Worm (Caenorhabditis elegans) whole organism, mixed stage, embryonic: ENCODE results near the gene cab-1.

Source experiments
- M03D4.4 ChIP-seq: sonication (generic microtip); optimal IDR thresholded peaks from 2 replicates; lab custom pipeline; 2017; ENCODE audit warnings: mild to moderate bottlenecking, missing genetic modification characterization, missing compliant biosample characterization
- bed-3 ChIP-seq: fragments of 200-800 bp; sonication (Bioruptor generic); optimal IDR thresholded peaks from 3 replicates; lab custom pipeline; 2018; ENCODE audit warnings: mild to moderate bottlenecking, missing genetic modification characterization, moderate library complexity, missing compliant biosample characterization
- blmp-1 ChIP-seq: fragments of 150-350 bp; optimal IDR thresholded peaks from 2 replicates; lab custom pipeline; 2014; ENCODE audit warnings: missing biosample characterization, missing genetic modification characterization
- ceh-39 ChIP-seq: fragments of 150-350 bp; optimal IDR thresholded peaks from 2 replicates; lab custom pipeline; 2014; ENCODE audit warnings: missing biosample characterization, missing genetic modification characterization
- ceh-43 ChIP-seq: fragments of 200-800 bp; sonication (Bioruptor generic); optimal IDR thresholded peaks from 2 replicates; lab custom pipeline; 2018; ENCODE audit warnings: mild to moderate bottlenecking, missing genetic modification characterization, moderate library complexity, missing compliant biosample characterization
- ceh-83 ChIP-seq: fragments of 200-800 bp; sonication (Bioruptor generic); optimal IDR thresholded peaks from 2 replicates; lab custom pipeline; 2018; ENCODE audit warnings: mild to moderate bottlenecking, missing genetic modification characterization, missing compliant biosample characterization
- ces-1 ChIP-seq: fragments of 150-350 bp; optimal IDR thresholded peaks from 2 replicates; lab custom pipeline; 2014; ENCODE audit warnings: missing biosample characterization, missing genetic modification reagents, missing genetic modification characterization
- cnd-1 ChIP-seq: fragments of 200-800 bp; sonication (Bioruptor generic); optimal IDR thresholded peaks from 2 replicates; lab custom pipeline; 2018; ENCODE audit warnings: mild to moderate bottlenecking, missing genetic modification characterization, missing compliant biosample characterization
- drap-1 ChIP-seq: fragments of 200-800 bp; sonication (Bioruptor generic); optimal IDR thresholded peaks from 3 replicates; lab custom pipeline; 2018; ENCODE audit warnings: mild to moderate bottlenecking, missing genetic modification characterization, missing compliant biosample characterization
- elt-1 ChIP-seq: sonication (generic microtip); optimal IDR thresholded peaks from 2 replicates; lab custom pipeline; 2017; ENCODE audit warnings: missing genetic modification characterization, mild to moderate bottlenecking, missing compliant biosample characterization, antibody characterized with exemption, moderate library complexity, borderline replicate concordance; ENCODE audit not compliant: insufficient read depth
- elt-3 ChIP-seq: fragments of 150-350 bp; optimal IDR thresholded peaks from 2 replicates; lab custom pipeline; 2014; ENCODE audit warnings: missing biosample characterization, missing genetic modification characterization
- flh-1 ChIP-seq: fragments of 200-800 bp; sonication (Bioruptor generic); optimal IDR thresholded peaks from 2 replicates; lab custom pipeline; 2018; ENCODE audit warnings: mild to moderate bottlenecking, missing genetic modification characterization, moderate library complexity, missing compliant biosample characterization
- ham-2 ChIP-seq: fragments of 200-800 bp; sonication (Bioruptor generic); optimal IDR thresholded peaks from 2 replicates; lab custom pipeline; 2018; ENCODE audit warnings: mild to moderate bottlenecking, missing genetic modification characterization, missing compliant biosample characterization
- hlh-1 ChIP-seq: fragments of 150-350 bp; optimal IDR thresholded peaks from 2 replicates; lab custom pipeline; 2014; ENCODE audit warnings: missing biosample characterization, missing genetic modification reagents, missing genetic modification characterization
- lin-13 ChIP-seq: fragments of 150-350 bp; optimal IDR thresholded peaks from 2 replicates; lab custom pipeline; 2014; ENCODE audit warnings: missing biosample characterization, missing genetic modification characterization
- lin-32 ChIP-seq: fragments of 200-800 bp; sonication (Bioruptor generic); optimal IDR thresholded peaks from 2 replicates; lab custom pipeline; 2018; ENCODE audit warnings: mild to moderate bottlenecking, missing genetic modification characterization, missing compliant biosample characterization
- lsy-2 ChIP-seq: fragments of 150-350 bp; optimal IDR thresholded peaks from 2 replicates; lab custom pipeline; 2014; ENCODE audit warnings: missing biosample characterization, missing genetic modification characterization
- mab-5 ChIP-seq: fragments of 150-350 bp; optimal IDR thresholded peaks from 2 replicates; lab custom pipeline; 2014; ENCODE audit warnings: missing biosample characterization, missing genetic modification characterization
- mep-1 ChIP-seq: fragments of 150-350 bp; optimal IDR thresholded peaks from 2 replicates; lab custom pipeline; 2017; ENCODE audit warnings: missing biosample characterization, missing genetic modification reagents, missing genetic modification characterization, inconsistent platforms
- mls-2 ChIP-seq: sonication (generic microtip); optimal IDR thresholded peaks from 2 replicates; lab custom pipeline; 2016; ENCODE audit warnings: mild to moderate bottlenecking, missing genetic modification characterization, moderate library complexity, missing compliant biosample characterization
- nhr-12 ChIP-seq: fragments of 150-350 bp; optimal IDR thresholded peaks from 2 replicates; lab custom pipeline; 2014; ENCODE audit warnings: missing biosample characterization, missing genetic modification characterization
- nhr-2 ChIP-seq: fragments of 150-350 bp; optimal IDR thresholded peaks from 2 replicates; lab custom pipeline; 2014; ENCODE audit warnings: missing biosample characterization, missing genetic modification characterization
- nhr-237 ChIP-seq: fragments of 150-350 bp; optimal IDR thresholded peaks from 2 replicates; lab custom pipeline; 2014; ENCODE audit warnings: missing biosample characterization, missing genetic modification characterization
- nhr-28 ChIP-seq: fragments of 150-350 bp; optimal IDR thresholded peaks from 2 replicates; lab custom pipeline; 2014; ENCODE audit warnings: missing biosample characterization, missing genetic modification characterization
- nhr-76 ChIP-seq: sonication (generic microtip); optimal IDR thresholded peaks from 2 replicates; lab custom pipeline; 2017; ENCODE audit warnings: missing biosample characterization, missing genetic modification characterization
- pha-4 ChIP-seq: fragments of 150-350 bp; optimal IDR thresholded peaks from 2 replicates; lab custom pipeline; 2018; ENCODE audit warnings: missing biosample characterization, missing genetic modification reagents, missing genetic modification characterization
- sem-2 ChIP-seq: fragments of 200-800 bp; sonication (Bioruptor generic); optimal IDR thresholded peaks from 2 replicates; lab custom pipeline; 2018; ENCODE audit warnings: mild to moderate bottlenecking, missing genetic modification characterization, missing compliant biosample characterization
- snpc-4 ChIP-seq: fragments of 150-350 bp; optimal IDR thresholded peaks from 2 replicates; lab custom pipeline; 2014; ENCODE audit warnings: missing biosample characterization, missing genetic modification characterization
- sptf-1 ChIP-seq: sonication (generic microtip); optimal IDR thresholded peaks from 2 replicates; lab custom pipeline; 2017; ENCODE audit warnings: mild to moderate bottlenecking, missing genetic modification characterization, moderate library complexity, missing compliant biosample characterization
- tbx-8 ChIP-seq: fragments of 200-800 bp; sonication (Bioruptor generic); optimal IDR thresholded peaks from 2 replicates; lab custom pipeline; 2018; ENCODE audit warnings: mild to moderate bottlenecking, missing genetic modification characterization, moderate library complexity, missing compliant biosample characterization
- unc-120 ChIP-seq: sonication (generic microtip); optimal IDR thresholded peaks from 2 replicates; lab custom pipeline; 2017; ENCODE audit warnings: missing genetic modification characterization, missing compliant biosample characterization; ENCODE audit not compliant: poor library complexity, severe bottlenecking
- unc-39 ChIP-seq: fragments of 150-350 bp; optimal IDR thresholded peaks from 2 replicates; lab custom pipeline; 2014; ENCODE audit warnings: missing biosample characterization, missing genetic modification characterization
- unc-62 ChIP-seq: fragments of 150-350 bp; optimal IDR thresholded peaks from 2 replicates; lab custom pipeline; 2014; ENCODE audit warnings: missing biosample characterization, missing genetic modification reagents, missing genetic modification characterization
- zip-8 ChIP-seq: fragments of 150-350 bp; optimal IDR thresholded peaks from 2 replicates; lab custom pipeline; 2014; ENCODE audit warnings: missing biosample characterization, missing genetic modification characterization
- ztf-11 ChIP-seq: fragments of 150-350 bp; optimal IDR thresholded peaks from 2 replicates; lab custom pipeline; 2014; ENCODE audit warnings: missing biosample characterization, missing genetic modification characterization

cab-1 gene

ce11 chrX:12182684-12183477 lies 29.8 kb downstream of the cab-1 start:
- TF ChIP-seq drap-1 (GFP tag; lab: Kevin White, UChicago) (no peak), snpc-4 (tag; lab: Kevin White, UChicago) (no peak), pha-4 (no peak), unc-120 (no peak), unc-62 (GFP tag; lab: Kevin White, UChicago) (no peak), nhr-237 (tag; lab: Kevin White, UChicago) (no peak), lin-13 (tag; lab: Kevin White, UChicago) (no peak), elt-3 (tag; lab: Kevin White, UChicago) (no peak), lin-32 (peak; percentile 99), tbx-8 (GFP tag; lab: Kevin White, UChicago) (no peak), mep-1 (tag; lab: Kevin White, UChicago) (no peak), nhr-76 (tag; lab: Kevin White, UChicago) (no peak), ceh-43 (GFP tag; lab: Kevin White, UChicago) (peak; percentile 35), ceh-83 (GFP tag; lab: Kevin White, UChicago) (peak; percentile 37), ztf-11 (tag; lab: Kevin White, UChicago) (no peak), ceh-39 (no peak), hlh-1 (peak; percentile 59), cnd-1 (tag; lab: Kevin White, UChicago) (peak; percentile 58), blmp-1 (tag; lab: Kevin White, UChicago) (no peak), sem-2 (GFP tag; lab: Kevin White, UChicago) (no peak), mab-5 (tag; lab: Kevin White, UChicago) (no peak), nhr-12 (tag; lab: Kevin White, UChicago) (no peak), zip-8 (tag; lab: Kevin White, UChicago) (no peak), elt-1 (tag; lab: Kevin White, UChicago) (no peak), M03D4.4 (tag; lab: Kevin White, UChicago) (no peak), nhr-2 (peak; percentile 38), flh-1 (GFP tag; lab: Kevin White, UChicago) (no peak), unc-39 (tag; lab: Kevin White, UChicago) (no peak), nhr-28 (tag; lab: Kevin White, UChicago) (no peak), lsy-2 (tag; lab: Kevin White, UChicago) (no peak), mls-2 (peak; percentile 62), ces-1 (GFP tag; lab: Kevin White, UChicago) (peak; percentile 63), bed-3 (GFP tag; lab: Kevin White, UChicago) (no peak), ham-2 (GFP tag; lab: Kevin White, UChicago) (no peak), sptf-1 (tag; lab: Kevin White, UChicago) (no peak)

DNA sequence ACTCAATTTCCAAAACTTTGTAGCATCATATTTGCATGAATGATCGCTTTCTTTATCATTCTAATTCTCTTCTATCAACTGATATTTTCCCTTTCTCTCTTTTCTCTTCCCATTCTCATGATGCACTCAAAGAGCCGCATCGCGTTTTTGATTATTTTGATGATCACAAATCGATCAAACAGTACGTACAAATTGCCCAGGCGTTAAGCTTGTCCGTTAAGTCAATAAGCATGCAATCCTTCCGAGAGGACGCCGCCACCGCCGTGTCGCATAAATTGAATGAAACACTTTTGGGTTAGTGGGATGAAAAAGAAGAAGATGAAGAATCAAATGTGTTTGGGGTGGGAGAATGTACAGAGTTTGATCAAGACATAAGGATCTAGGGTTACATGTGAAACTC lies 31.1 kb downstream of the cab-1 start:
- TF ChIP-seq nhr-28 (tag; lab: Kevin White, UChicago), result no peak
- TF ChIP-seq ham-2 (GFP tag; lab: Kevin White, UChicago), result no peak
- TF ChIP-seq mls-2, result no peak
- no peak for TF ChIP-seq nhr-2
- TF ChIP-seq snpc-4 (tag; lab: Kevin White, UChicago), result no peak
- peak; percentile 75 for TF ChIP-seq pha-4
- no peak for TF ChIP-seq ceh-83 (GFP tag; lab: Kevin White, UChicago)
- TF ChIP-seq zip-8 (tag; lab: Kevin White, UChicago), result no peak
- no peak for TF ChIP-seq sptf-1 (tag; lab: Kevin White, UChicago)
- no peak for TF ChIP-seq unc-62 (GFP tag; lab: Kevin White, UChicago)
- no peak for TF ChIP-seq nhr-12 (tag; lab: Kevin White, UChicago)
- TF ChIP-seq unc-120, result no peak
- no peak for TF ChIP-seq mep-1 (tag; lab: Kevin White, UChicago)
- no peak for TF ChIP-seq lin-13 (tag; lab: Kevin White, UChicago)
- TF ChIP-seq ces-1 (GFP tag; lab: Kevin White, UChicago), result peak; percentile 70
- no peak for TF ChIP-seq nhr-76 (tag; lab: Kevin White, UChicago)
- TF ChIP-seq elt-3 (tag; lab: Kevin White, UChicago), result no peak

DNA sequence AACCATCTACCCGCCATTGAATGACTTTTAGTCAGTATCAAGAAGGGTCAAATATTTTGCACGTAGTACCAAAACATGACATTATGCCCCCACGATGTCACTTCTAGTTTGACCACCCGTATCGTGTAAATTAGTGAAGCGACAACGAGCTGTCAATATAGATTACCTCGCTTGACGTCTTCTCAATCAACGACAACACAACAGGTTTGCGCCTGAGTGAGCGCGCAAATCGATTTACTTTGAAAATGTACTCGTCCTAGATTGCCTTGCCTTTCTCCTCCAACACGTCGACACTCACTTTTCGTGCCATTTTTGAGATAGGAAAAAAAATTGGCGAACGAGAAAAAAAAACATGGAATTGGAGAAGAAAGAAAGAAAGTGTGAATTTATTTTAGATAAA lies 32.0 kb downstream of the cab-1 start:
- TF ChIP-seq sptf-1 (tag; lab: Kevin White, UChicago) (no peak), elt-3 (tag; lab: Kevin White, UChicago) (no peak), ces-1 (GFP tag; lab: Kevin White, UChicago) (peak; percentile 63), lin-13 (tag; lab: Kevin White, UChicago) (no peak), unc-62 (GFP tag; lab: Kevin White, UChicago) (peak; percentile 92), nhr-12 (tag; lab: Kevin White, UChicago) (no peak), blmp-1 (tag; lab: Kevin White, UChicago) (no peak), bed-3 (GFP tag; lab: Kevin White, UChicago) (no peak), flh-1 (GFP tag; lab: Kevin White, UChicago) (no peak)
